Worm (Caenorhabditis elegans): ENCODE data around the gene srh-27.

srh-27 gene

ce11 chrII:12420486-12420885 lies 27.9 kb upstream of the srh-27 start, which contains the start of gene sre-26:
TSS of gene sre-26 (minus strand) at chrII:12420586.
- TF ChIP-seq ceh-18 (tag; optimal IDR thresholded peaks at IDR 0.05) (no peak), ceh-14 (tag; optimal IDR thresholded peaks at IDR 0.05) (no peak), fkh-10 (GFP tag; optimal IDR thresholded peaks at IDR 0.05) (no peak), tbx-7 (tag; optimal IDR thresholded peaks at IDR 0.05) (no peak), hlh-8 (tag; optimal IDR thresholded peaks at IDR 0.05) (no peak), T23F11.4 (GFP tag; optimal IDR thresholded peaks at IDR 0.05) (no peak), fkh-6 (tag; optimal IDR thresholded peaks at IDR 0.05) (no peak), mec-3 (tag; optimal IDR thresholded peaks at IDR 0.05; ENCODE audit: borderline replicate concordance) (no peak), gmeb-2 (tag; optimal IDR thresholded peaks at IDR 0.05) (no peak), sox-2 (GFP tag; IDR thresholded peaks at IDR 0.05) (no peak), K09A11.1 (tag; optimal IDR thresholded peaks at IDR 0.05; ENCODE audit: insufficient read depth) (no peak), rnt-1 (tag; optimal IDR thresholded peaks at IDR 0.05) (no peak), ceh-9 (tag; optimal IDR thresholded peaks at IDR 0.05) (no peak), ceh-31 (tag; optimal IDR thresholded peaks at IDR 0.05) (no peak)

ce11 chrII:12425644-12426222 lies 22.6 kb upstream of the srh-27 start, which contains the start of gene daf-22:
TSS of gene daf-22 (minus strand) at chrII:12425694.
- TF ChIP-seq elt-2 (tag; optimal IDR thresholded peaks at IDR 0.05), result peak; percentile 76
- TF ChIP-seq hlh-6 (tag; optimal IDR thresholded peaks at IDR 0.05), result no peak

- TF ChIP-seq fkh-6 (tag; optimal IDR thresholded peaks at IDR 0.05), result no peak
- TF ChIP-seq pha-2 (tag; optimal IDR thresholded peaks at IDR 0.05), result no peak
- no peak for TF ChIP-seq pag-3 (tag; optimal IDR thresholded peaks at IDR 0.05; ENCODE audit: borderline replicate concordance)
- TF ChIP-seq ceh-45 (GFP tag; IDR thresholded peaks at IDR 0.05), result no peak
- no peak for TF ChIP-seq ceh-19 (GFP tag; optimal IDR thresholded peaks at IDR 0.05)
- TF ChIP-seq hlh-6 (tag; optimal IDR thresholded peaks at IDR 0.05), result no peak
- TF ChIP-seq elt-4 (tag; optimal IDR thresholded peaks at IDR 0.05), result no peak
- TF ChIP-seq sdc-2 (tag; optimal IDR thresholded peaks at IDR 0.05), result no peak
- no peak for TF ChIP-seq ceh-24 (tag; optimal IDR thresholded peaks at IDR 0.05)
- TF ChIP-seq odd-2 (tag; optimal IDR thresholded peaks at IDR 0.05), result no peak
- no peak for TF ChIP-seq ttx-3 (tag; optimal IDR thresholded peaks at IDR 0.05)
- TF ChIP-seq dmd-4 (tag; optimal IDR thresholded peaks at IDR 0.05; ENCODE audit: borderline replicate concordance), result no peak
- no peak for TF ChIP-seq ceh-48 (tag; optimal IDR thresholded peaks at IDR 0.05)
- no peak for TF ChIP-seq hlh-8 (tag; optimal IDR thresholded peaks at IDR 0.05)
- TF ChIP-seq ceh-2 (tag; optimal IDR thresholded peaks at IDR 0.05), result no peak
- TF ChIP-seq sox-2 (GFP tag; IDR thresholded peaks at IDR 0.05), result no peak
- no peak for TF ChIP-seq mec-3 (tag; optimal IDR thresholded peaks at IDR 0.05; ENCODE audit: borderline replicate concordance)
- no peak for TF ChIP-seq C08G9.2 (tag; optimal IDR thresholded peaks at IDR 0.05)
- TF ChIP-seq gmeb-2 (tag; optimal IDR thresholded peaks at IDR 0.05), result no peak
- TF ChIP-seq eyg-1 (tag; optimal IDR thresholded peaks at IDR 0.05), result no peak
Measured at ce11 chrII:12429743-12430142, 18.6 kb upstream of the srh-27 start, which contains the start of gene Y57A10C.8. TSS of gene Y57A10C.8 (minus strand) at chrII:12429843.

- TF ChIP-seq nhr-11 (tag; optimal IDR thresholded peaks at IDR 0.05) (no peak), elt-2 (tag; optimal IDR thresholded peaks at IDR 0.05) (no peak), dmd-4 (tag; optimal IDR thresholded peaks at IDR 0.05; ENCODE audit: borderline replicate concordance) (no peak), hlh-6 (tag; optimal IDR thresholded peaks at IDR 0.05) (no peak)
Measured at ce11 chrII:12432356-12432755, 16.0 kb upstream of the srh-27 start, which contains the start of gene dct-12. TSS of gene dct-12 (minus strand) at chrII:12432456.

- TF ChIP-seq sox-2 (GFP tag; IDR thresholded peaks at IDR 0.05) (no peak), ttx-3 (tag; optimal IDR thresholded peaks at IDR 0.05) (no peak), sdc-2 (tag; optimal IDR thresholded peaks at IDR 0.05) (no peak), ref-2 (tag; optimal IDR thresholded peaks at IDR 0.05) (no peak), ceh-14 (tag; optimal IDR thresholded peaks at IDR 0.05) (no peak), K02D7.2 (tag; optimal IDR thresholded peaks at IDR 0.05) (no peak), ceh-18 (tag; optimal IDR thresholded peaks at IDR 0.05) (no peak), tbx-7 (tag; optimal IDR thresholded peaks at IDR 0.05) (no peak), unc-86 (tag; optimal IDR thresholded peaks at IDR 0.05) (no peak), ceh-48 (tag; optimal IDR thresholded peaks at IDR 0.05) (no peak), zip-5 (tag; optimal IDR thresholded peaks at IDR 0.05) (no peak), rnt-1 (tag; optimal IDR thresholded peaks at IDR 0.05) (no peak), npax-4 (tag; optimal IDR thresholded peaks at IDR 0.05) (no peak), ceh-9 (tag; optimal IDR thresholded peaks at IDR 0.05) (no peak), pha-2 (tag; optimal IDR thresholded peaks at IDR 0.05) (no peak), ztf-16 (tag; optimal IDR thresholded peaks at IDR 0.05) (no peak), tbx-2 (tag; optimal IDR thresholded peaks at IDR 0.05) (no peak)
Measured at ce11 chrII:12435202-12435872, 13.0 kb upstream of the srh-27 start.
